Worm (Caenorhabditis elegans) whole organism, L2 larva: ENCODE results near the gene F58B4.3.
A peak's percentile ranks its signal among the peaks of the same experiment; 100 is the strongest.

ENCODE experiments used
- C34F6.9 ChIP-seq: fragments of 150-350 bp; optimal IDR thresholded peaks from 2 replicates; lab custom pipeline; 2014; ENCODE audit warnings: missing biosample characterization, missing genetic modification characterization
- R02D3.7 ChIP-seq: fragments of 150-350 bp; optimal IDR thresholded peaks from 2 replicates; lab custom pipeline; 2014; ENCODE audit warnings: missing biosample characterization, missing genetic modification characterization
- Y55F3AM.14 ChIP-seq: fragments of 200-800 bp; sonication (Bioruptor generic); optimal IDR thresholded peaks from 2 replicates; lab custom pipeline; 2018; ENCODE audit warnings: mild to moderate bottlenecking, missing genetic modification characterization, missing compliant biosample characterization
- ZK546.5 ChIP-seq: sonication (generic microtip); optimal IDR thresholded peaks from 2 replicates; lab custom pipeline; 2017; ENCODE audit warnings: missing biosample characterization, missing genetic modification characterization
- alr-1 ChIP-seq: fragments of 150-350 bp; optimal IDR thresholded peaks from 2 replicates; lab custom pipeline; 2014; ENCODE audit warnings: missing biosample characterization, missing genetic modification characterization
- aly-2 ChIP-seq: fragments of 150-350 bp; optimal IDR thresholded peaks from 2 replicates; lab custom pipeline; 2014; ENCODE audit warnings: missing biosample characterization, missing genetic modification characterization
- ama-1 ChIP-seq: fragments of 150-350 bp; optimal IDR thresholded peaks from 2 replicates; lab custom pipeline; 2018; ENCODE audit warnings: inconsistent platforms
- blmp-1 ChIP-seq: sonication (generic microtip); optimal IDR thresholded peaks from 2 replicates; lab custom pipeline; 2017; ENCODE audit warnings: missing genetic modification characterization, mild to moderate bottlenecking, missing compliant biosample characterization, antibody characterized with exemption, moderate library complexity; ENCODE audit not compliant: insufficient read depth
- ceh-16 ChIP-seq: fragments of 150-350 bp; optimal IDR thresholded peaks from 2 replicates; lab custom pipeline; 2014; ENCODE audit warnings: missing biosample characterization, missing genetic modification characterization
- ceh-82 ChIP-seq: fragments of 150-350 bp; optimal IDR thresholded peaks from 2 replicates; lab custom pipeline; 2014; ENCODE audit warnings: missing biosample characterization, missing genetic modification characterization
- crh-2 ChIP-seq: sonication (generic microtip); optimal IDR thresholded peaks from 2 replicates; lab custom pipeline; 2017; ENCODE audit warnings: missing biosample characterization, missing genetic modification characterization
- dmd-4 ChIP-seq: sonication (generic microtip); optimal IDR thresholded peaks from 2 replicates; lab custom pipeline; 2017; ENCODE audit warnings: missing biosample characterization, missing genetic modification characterization
- egl-27 ChIP-seq: sonication (generic microtip); optimal IDR thresholded peaks from 3 replicates; lab custom pipeline; 2017; ENCODE audit warnings: missing biosample characterization, missing genetic modification reagents, missing genetic modification characterization
- fos-1 ChIP-seq: fragments of 150-350 bp; optimal IDR thresholded peaks from 2 replicates; lab custom pipeline; 2014; ENCODE audit warnings: missing biosample characterization, missing genetic modification characterization
- gmeb-1 ChIP-seq: fragments of 150-350 bp; optimal IDR thresholded peaks from 2 replicates; lab custom pipeline; 2014; ENCODE audit warnings: missing biosample characterization, missing genetic modification characterization
- lin-11 ChIP-seq: fragments of 150-350 bp; sonication (generic microtip); optimal IDR thresholded peaks from 2 replicates; lab custom pipeline; 2014; ENCODE audit warnings: missing biosample characterization, missing genetic modification characterization, inconsistent platforms, mixed read lengths
- lin-13 ChIP-seq: fragments of 150-350 bp; optimal IDR thresholded peaks from 2 replicates; lab custom pipeline; 2014; ENCODE audit warnings: missing biosample characterization, missing genetic modification reagents, missing genetic modification characterization
- lin-39 ChIP-seq: fragments of 150-350 bp; optimal IDR thresholded peaks from 2 replicates; lab custom pipeline; 2014; ENCODE audit warnings: missing biosample characterization, missing genetic modification reagents, missing genetic modification characterization
- lsy-2 ChIP-seq, 2 experiments: fragments of 150-350 bp in 1 of 2; sonication (generic microtip) in 1 of 2; optimal IDR thresholded peaks; 2 replicates each; lab custom pipeline; 2014 to 2017; ENCODE audit warnings: missing biosample characterization in 2 of 2, missing genetic modification characterization in 2 of 2
- mab-5 ChIP-seq: fragments of 150-350 bp; optimal IDR thresholded peaks from 2 replicates; lab custom pipeline; 2014; ENCODE audit warnings: missing biosample characterization, missing genetic modification characterization
- mbf-1 ChIP-seq: sonication (generic microtip); optimal IDR thresholded peaks from 2 replicates; lab custom pipeline; 2017; ENCODE audit warnings: missing biosample characterization, missing genetic modification characterization
- mdl-1 ChIP-seq, 2 experiments: fragments of 150-350 bp in 1 of 2; sonication (generic microtip) in 1 of 2; optimal IDR thresholded peaks; 2 replicates each; lab custom pipeline; 2017; ENCODE audit warnings: missing biosample characterization in 2 of 2, missing genetic modification characterization in 2 of 2
- nhr-10 ChIP-seq: sonication (generic microtip); optimal IDR thresholded peaks from 2 replicates; lab custom pipeline; 2017; ENCODE audit warnings: missing biosample characterization, missing genetic modification characterization
- nhr-11 ChIP-seq: fragments of 150-350 bp; optimal IDR thresholded peaks from 2 replicates; lab custom pipeline; 2014; ENCODE audit warnings: missing biosample characterization, missing genetic modification characterization
- nhr-129 ChIP-seq: fragments of 150-350 bp; optimal IDR thresholded peaks from 2 replicates; lab custom pipeline; 2014; ENCODE audit warnings: missing biosample characterization, missing genetic modification characterization
- nhr-25 ChIP-seq: fragments of 150-350 bp; sonication (generic microtip); optimal IDR thresholded peaks from 3 replicates; lab custom pipeline; 2014; ENCODE audit warnings: missing biosample characterization, missing genetic modification characterization
- nhr-6 ChIP-seq: fragments of 150-350 bp; optimal IDR thresholded peaks from 2 replicates; lab custom pipeline; 2014; ENCODE audit warnings: missing biosample characterization, missing genetic modification characterization
- nhr-77 ChIP-seq: fragments of 150-350 bp; optimal IDR thresholded peaks from 2 replicates; lab custom pipeline; 2014; ENCODE audit warnings: missing biosample characterization, missing genetic modification characterization
- peb-1 ChIP-seq: fragments of 150-350 bp; optimal IDR thresholded peaks from 2 replicates; lab custom pipeline; 2014; ENCODE audit warnings: missing biosample characterization, missing genetic modification characterization
- sem-4 ChIP-seq: fragments of 150-350 bp; optimal IDR thresholded peaks from 2 replicates; lab custom pipeline; 2014; ENCODE audit warnings: missing biosample characterization, missing genetic modification reagents, missing genetic modification characterization
- skn-1 ChIP-seq: sonication (generic microtip); optimal IDR thresholded peaks from 2 replicates; lab custom pipeline; 2017; ENCODE audit warnings: missing biosample characterization, missing genetic modification characterization
- sma-3 ChIP-seq: sonication (generic microtip); optimal IDR thresholded peaks from 2 replicates; lab custom pipeline; 2016; ENCODE audit warnings: missing genetic modification reagents, missing genetic modification characterization, missing compliant biosample characterization
- unc-39 ChIP-seq: fragments of 150-350 bp; optimal IDR thresholded peaks from 2 replicates; lab custom pipeline; 2014; ENCODE audit warnings: missing biosample characterization, missing genetic modification characterization
- zag-1 ChIP-seq: fragments of 150-350 bp; optimal IDR thresholded peaks from 2 replicates; lab custom pipeline; 2014; ENCODE audit warnings: missing biosample characterization, missing genetic modification characterization
- ztf-1 ChIP-seq: fragments of 200-800 bp; sonication (Bioruptor generic); conservative IDR thresholded peaks from 2 replicates; pipeline ENCODE4 v1.3.6; 2022; ENCODE audit warnings: missing genetic modification characterization, missing compliant biosample characterization
- ztf-11 ChIP-seq: sonication (generic microtip); optimal IDR thresholded peaks from 2 replicates; lab custom pipeline; 2017; ENCODE audit warnings: missing biosample characterization, missing genetic modification characterization
- ztf-4 ChIP-seq: fragments of 150-350 bp; optimal IDR thresholded peaks from 2 replicates; lab custom pipeline; 2014; ENCODE audit warnings: missing biosample characterization, missing genetic modification characterization

The F58B4.3 gene

DNA sequence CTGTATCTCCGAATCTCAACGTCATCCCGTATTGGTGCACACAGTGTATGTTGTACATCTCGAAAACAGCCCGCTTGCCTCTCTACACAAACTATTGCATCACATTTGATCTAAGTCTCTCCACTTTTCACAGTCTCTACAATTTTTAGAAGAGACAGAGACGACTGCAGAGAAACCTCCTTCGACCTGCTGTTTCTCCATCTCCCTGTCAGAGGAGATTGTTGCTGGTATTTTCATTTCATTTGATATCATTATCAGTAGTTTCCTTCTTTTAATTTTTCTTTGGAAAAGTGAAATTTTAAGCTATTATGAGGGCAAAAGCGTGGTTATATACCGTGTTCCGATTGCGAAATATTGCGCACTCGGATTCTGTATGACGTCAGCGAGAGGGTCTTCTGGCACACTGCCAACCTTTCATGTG is 11.0 kb downstream of the F58B4.3 start (continued):
- peak; percentile 48 for TF ChIP-seq ztf-4 (tag; lab: Kevin White, UChicago)
- peak in 1 of 2 experiments; percentile 65 for TF ChIP-seq lsy-2 (tag; optimal IDR thresholded peaks at IDR 0.05; lab: Kevin White, UChicago)
- TF ChIP-seq C34F6.9 (tag; lab: Kevin White, UChicago) = peak; percentile 75
- no peak for TF ChIP-seq mab-5 (tag; lab: Kevin White, UChicago)
- peak; percentile 74 for TF ChIP-seq fos-1 (tag; lab: Kevin White, UChicago)
- TF ChIP-seq crh-2 (tag; lab: Kevin White, UChicago) = peak; percentile 81
- peak in 1 of 2 experiments; percentile 24 for TF ChIP-seq mdl-1 (tag; optimal IDR thresholded peaks at IDR 0.05; lab: Kevin White, UChicago)
- no peak for TF ChIP-seq ztf-1 (GFP tag; lab: Robert Waterston, UW)
- TF ChIP-seq mbf-1 (tag; lab: Kevin White, UChicago) = no peak
- no peak for TF ChIP-seq lin-39 (tag; lab: Kevin White, UChicago)
- peak; percentile 34 for TF ChIP-seq ama-1 (lab: Kevin White, UChicago)
- no peak for TF ChIP-seq R02D3.7
- TF ChIP-seq sem-4 (tag; lab: Kevin White, UChicago) = no peak

DNA sequence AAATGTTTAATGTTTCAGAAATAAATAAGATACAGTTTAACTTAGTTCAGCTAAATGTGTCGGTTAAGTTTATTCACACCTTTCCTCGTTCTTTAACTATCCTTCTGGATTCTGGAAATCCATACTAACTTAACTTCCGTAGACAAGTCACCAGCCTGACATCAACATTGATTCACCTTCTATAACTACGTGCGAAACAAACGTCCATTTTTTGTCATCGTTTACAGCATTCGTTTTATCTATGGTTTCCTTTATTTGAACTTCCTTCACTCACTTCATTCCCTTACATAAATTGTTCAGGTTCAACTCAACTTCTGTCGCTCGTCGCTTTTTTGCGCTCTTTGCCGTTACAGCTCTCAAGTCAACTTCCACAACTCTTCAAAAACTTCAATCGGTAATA is 11.5 kb downstream of the F58B4.3 start, which contains the start of gene F17C11.26:
Gene F17C11.26, plus strand, starts transcription at position 301 of the 400 bp plus-strand sequence.
- no peak for TF ChIP-seq crh-2 (tag; lab: Kevin White, UChicago)
- TF ChIP-seq sma-3 (GFP tag; lab: Kevin White, UChicago) = no peak
- TF ChIP-seq dmd-4 (tag; lab: Kevin White, UChicago) = no peak
- no peak for TF ChIP-seq ceh-82 (tag; lab: Kevin White, UChicago)
- TF ChIP-seq unc-39 = no peak
- TF ChIP-seq nhr-129 (tag; lab: Kevin White, UChicago) = no peak
- TF ChIP-seq lin-11 = no peak
- TF ChIP-seq peb-1 = no peak
- no peak for TF ChIP-seq ztf-4 (tag; lab: Kevin White, UChicago)
- no peak for TF ChIP-seq mdl-1 (tag; optimal IDR thresholded peaks at IDR 0.05; lab: Kevin White, UChicago)
- TF ChIP-seq fos-1 (tag; lab: Kevin White, UChicago) = no peak
- no peak for TF ChIP-seq R02D3.7
- TF ChIP-seq lin-13 (GFP tag; lab: Kevin White, UChicago) = no peak
- no peak for TF ChIP-seq blmp-1

DNA sequence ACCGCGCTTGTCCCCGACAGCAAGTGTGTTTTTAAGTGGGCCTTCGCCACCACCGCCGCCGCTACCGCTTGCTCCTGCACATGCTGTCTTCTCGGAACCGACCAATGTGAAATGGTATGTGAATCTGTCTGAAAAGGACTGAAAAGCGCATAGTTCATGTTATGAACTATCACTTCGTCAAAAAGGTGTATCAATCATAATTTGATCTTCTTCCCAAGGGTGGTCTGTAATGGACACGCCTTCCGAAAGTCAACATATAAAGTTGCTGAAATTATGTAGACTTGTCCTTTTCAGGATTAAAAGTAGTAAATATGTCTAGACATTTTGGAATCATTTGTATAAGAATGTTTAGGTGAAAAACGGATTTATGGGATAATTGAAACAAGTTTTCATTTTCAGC is 12.6 kb downstream of the F58B4.3 start, which contains the start of gene zip-9:
Gene zip-9, plus strand, starts transcription at position 301 of the 400 bp plus-strand sequence.
- TF ChIP-seq crh-2 (tag; lab: Kevin White, UChicago) = no peak
- TF ChIP-seq mdl-1 (tag; optimal IDR thresholded peaks at IDR 0.05; lab: Kevin White, UChicago) = no peak
- TF ChIP-seq zag-1 (tag; lab: Kevin White, UChicago) = no peak
- no peak for TF ChIP-seq peb-1
- no peak for TF ChIP-seq R02D3.7
- no peak for TF ChIP-seq nhr-6 (tag; lab: Kevin White, UChicago)

DNA sequence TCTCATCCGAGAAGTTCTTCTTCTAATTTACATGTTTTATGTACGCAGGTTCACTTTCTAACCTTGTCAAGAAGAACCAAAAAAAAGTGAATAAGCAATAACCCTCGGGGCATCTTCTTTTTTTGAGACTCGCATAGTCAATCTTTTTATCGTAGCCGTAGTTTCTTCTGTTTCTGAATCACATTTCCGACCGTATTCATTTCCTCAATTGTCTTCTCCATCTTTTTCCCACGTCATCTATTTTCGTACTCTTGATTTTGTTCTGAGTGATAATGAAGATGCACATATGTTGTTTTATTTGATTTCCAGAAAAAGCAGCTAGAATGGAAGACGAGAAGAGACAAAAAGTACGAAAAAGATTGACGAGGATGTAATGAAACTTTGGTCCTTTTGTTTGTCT is 15.3 kb downstream of the F58B4.3 start:
- peak in 1 of 2 experiments; percentile 15 for TF ChIP-seq lsy-2 (tag; optimal IDR thresholded peaks at IDR 0.05; lab: Kevin White, UChicago)
- no peak for TF ChIP-seq nhr-11
- TF ChIP-seq, all 48 proteins: peak for 1

DNA sequence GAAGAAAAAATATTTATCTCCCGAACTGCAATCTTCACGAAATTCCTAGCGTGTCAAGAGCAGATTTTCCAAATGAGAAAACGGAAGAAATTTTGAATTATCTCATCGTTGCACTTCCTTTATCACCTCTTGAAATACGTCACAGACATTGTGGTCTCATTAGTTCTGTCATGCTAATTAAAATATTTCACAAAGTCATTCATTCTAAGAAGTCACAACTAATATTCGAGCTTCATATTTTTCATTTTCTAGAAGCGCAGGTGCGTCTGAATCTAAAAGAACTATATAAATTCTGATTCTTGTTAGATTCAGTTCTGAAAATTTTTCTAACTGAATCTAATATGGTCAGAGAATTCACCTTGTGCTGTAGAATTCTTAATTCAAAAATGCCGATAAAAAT is 17.6 kb downstream of the F58B4.3 start:
- TF ChIP-seq lin-13 (GFP tag; lab: Kevin White, UChicago) = no peak
- TF ChIP-seq alr-1 = no peak
- no peak for TF ChIP-seq crh-2 (tag; lab: Kevin White, UChicago)
- no peak for TF ChIP-seq ztf-11 (tag; lab: Kevin White, UChicago)
- TF ChIP-seq ceh-16 = no peak
- no peak for TF ChIP-seq skn-1 (tag; lab: Kevin White, UChicago)
- TF ChIP-seq aly-2 (tag; lab: Kevin White, UChicago) = no peak
- TF ChIP-seq nhr-10 (tag; lab: Kevin White, UChicago) = no peak
- no peak for TF ChIP-seq egl-27 (tag; lab: Kevin White, UChicago)

DNA sequence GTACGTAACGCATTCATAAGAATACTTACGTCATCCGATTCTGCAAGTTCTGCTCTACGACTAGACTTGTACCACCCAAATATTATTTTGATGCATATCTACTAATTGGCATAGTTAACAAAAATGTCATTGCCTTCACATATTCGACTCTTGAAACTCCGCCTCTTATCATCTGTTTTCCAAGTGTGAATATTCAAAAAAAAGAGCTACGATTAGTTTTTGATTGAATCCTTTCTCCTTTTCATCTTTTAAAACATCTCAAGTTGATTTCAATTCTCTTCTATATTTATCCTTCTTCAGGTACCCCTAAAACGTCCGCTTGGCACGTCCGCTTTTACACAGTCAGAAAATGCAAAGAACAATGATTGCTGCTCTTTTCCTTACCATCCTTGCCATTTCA is 18.3 kb downstream of the F58B4.3 start, which contains the start of gene F17C11.2:
Gene F17C11.2, plus strand, starts transcription at position 301 of the 400 bp plus-strand sequence.
- TF ChIP-seq nhr-129 (tag; lab: Kevin White, UChicago) = no peak
- TF ChIP-seq mbf-1 (tag; lab: Kevin White, UChicago) = no peak
- no peak for TF ChIP-seq crh-2 (tag; lab: Kevin White, UChicago)
- TF ChIP-seq lsy-2 (tag; optimal IDR thresholded peaks at IDR 0.05; lab: Kevin White, UChicago) = no peak
- no peak for TF ChIP-seq dmd-4 (tag; lab: Kevin White, UChicago)
- TF ChIP-seq Y55F3AM.14 (GFP tag; lab: Kevin White, UChicago) = no peak
- no peak for TF ChIP-seq nhr-25
- TF ChIP-seq lin-13 (GFP tag; lab: Kevin White, UChicago) = no peak
- no peak for TF ChIP-seq nhr-77 (tag; lab: Kevin White, UChicago)
- TF ChIP-seq nhr-11 = no peak
- no peak for TF ChIP-seq ZK546.5 (tag; lab: Kevin White, UChicago)
- TF ChIP-seq gmeb-1 (tag; lab: Kevin White, UChicago) = no peak
